Fruit fly (Drosophila melanogaster): Measurements from ENCODE around the gene Atg16.

Gene Atg16

DNA sequence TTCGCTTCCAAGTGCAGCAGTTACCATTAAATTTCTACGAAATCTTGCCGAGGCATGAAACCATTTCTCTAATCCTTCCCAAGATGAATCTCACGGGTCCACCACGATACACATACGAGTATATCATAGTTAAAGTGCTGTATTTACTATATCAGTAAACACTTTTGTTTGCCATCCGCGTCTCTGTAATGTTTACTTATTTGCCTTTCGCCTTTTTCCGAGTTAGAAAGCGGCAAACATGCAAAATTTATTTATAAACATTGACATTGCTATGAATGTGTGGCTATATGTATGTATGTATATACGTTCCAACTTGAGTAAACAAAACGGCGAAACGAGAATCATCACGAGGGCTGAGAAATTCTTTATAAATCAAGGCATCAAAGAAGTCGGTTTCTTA is 4.0 kb downstream of the Atg16 start:
- peak; percentile 84 for TF ChIP-seq fkh (GFP tag; optimal IDR thresholded peaks at IDR 0.05)
- TF ChIP-seq Eip78C (GFP tag) = peak; percentile 37
- no peak for TF ChIP-seq Lpt (GFP tag; optimal IDR thresholded peaks at IDR 0.05)

DNA sequence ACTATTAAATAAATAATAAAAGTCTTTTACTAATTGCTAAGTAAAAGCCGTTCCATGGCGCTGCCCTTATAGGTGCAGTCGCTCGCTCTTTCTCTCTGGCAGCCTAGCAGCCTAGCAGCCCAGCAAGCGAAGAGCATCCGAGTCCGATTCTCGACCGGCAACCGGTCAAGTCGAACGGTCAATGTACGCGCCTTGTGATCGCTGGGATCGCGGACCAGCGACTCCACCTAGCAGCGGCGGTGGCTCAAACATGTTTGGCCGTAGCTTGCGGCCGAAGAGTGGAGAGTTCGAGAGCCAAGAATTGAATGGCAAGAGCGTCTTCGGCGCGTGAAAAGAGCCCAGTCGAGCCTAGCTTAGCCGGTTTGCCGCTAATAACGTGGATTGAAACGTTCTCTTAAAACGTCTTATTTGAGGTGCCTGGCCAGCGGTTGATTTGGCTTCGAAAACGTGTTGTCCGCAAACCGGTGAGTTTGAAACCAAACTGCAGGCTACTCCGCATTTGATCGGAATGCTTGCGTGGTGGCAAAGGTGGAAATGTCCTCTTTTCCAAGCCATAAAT is 5.6 kb downstream of the Atg16 start:
- TF ChIP-seq CG8119 (GFP tag; IDR thresholded peaks at IDR 0.05) (peak; percentile 29; the same call in 1 of the 3 replicates), eg (GFP tag; IDR thresholded peaks at IDR 0.05) (no peak), Eip78C (GFP tag) (peak; percentile 26)

DNA sequence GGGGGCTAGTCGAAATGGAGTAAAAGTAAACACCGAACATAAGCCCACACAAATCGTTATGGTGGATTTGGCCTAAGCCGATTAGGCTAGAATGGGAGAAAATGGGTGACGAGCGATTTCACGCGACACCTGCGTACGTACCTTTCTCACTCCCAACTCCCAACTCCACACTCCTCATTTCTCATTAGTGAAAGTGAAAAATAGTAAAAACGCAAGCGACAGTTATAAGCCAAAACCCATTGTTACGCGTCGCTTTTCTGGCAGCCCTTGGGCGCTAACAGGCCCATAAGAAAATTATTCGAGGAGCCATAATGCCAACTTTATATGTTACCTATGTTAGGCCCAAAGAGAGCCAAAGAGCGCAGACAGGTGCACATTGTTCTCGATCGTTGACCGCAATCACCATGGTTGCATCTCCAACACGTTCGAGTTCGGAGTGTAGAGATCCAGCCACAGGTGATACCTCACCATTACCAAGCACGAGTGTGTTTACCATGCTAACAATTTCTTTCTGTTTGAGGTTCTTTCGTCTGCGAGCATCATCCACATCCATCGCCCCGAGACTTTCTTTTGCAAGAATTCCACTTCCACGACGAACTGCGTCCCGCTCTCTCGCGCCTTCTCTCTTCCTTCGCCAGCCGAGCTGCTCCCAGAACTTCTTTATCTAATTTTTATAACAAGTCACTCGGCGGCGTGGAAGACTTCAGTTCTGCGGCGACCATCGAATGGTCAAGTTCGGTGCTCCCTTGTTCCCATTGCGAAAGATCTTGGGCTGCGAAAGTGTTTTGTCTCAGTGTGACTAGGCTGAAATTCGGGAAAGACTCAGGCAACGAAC is 16.2 kb downstream of the Atg16 start, which contains the start of gene neo:
neo (plus strand) TSS at position 698 of the 835 bp plus-strand sequence.
- TF ChIP-seq CG32006 (GFP tag; optimal IDR thresholded peaks at IDR 0.05) = no peak
- no peak for TF ChIP-seq CG3919 (GFP tag; optimal IDR thresholded peaks at IDR 0.05)
- TF ChIP-seq fd59A (GFP tag; optimal IDR thresholded peaks at IDR 0.05) = no peak
- TF ChIP-seq Smox (GFP tag; optimal IDR thresholded peaks at IDR 0.05) = no peak
- no peak for TF ChIP-seq acj6 (GFP tag; optimal IDR thresholded peaks at IDR 0.05)
- no peak for TF ChIP-seq fkh (GFP tag; optimal IDR thresholded peaks at IDR 0.05)
- no peak for TF ChIP-seq CG6792 (GFP tag; optimal IDR thresholded peaks at IDR 0.05)
- no peak for TF ChIP-seq Sox14 (GFP tag; optimal IDR thresholded peaks at IDR 0.05)
- TF ChIP-seq CG6163 (GFP tag; IDR thresholded peaks at IDR 0.05) = 0 out of 3 replicates have a peak, but pooled peaks have one; percentile 15
- no peak for TF ChIP-seq CG8319 (GFP tag; optimal IDR thresholded peaks at IDR 0.05)
- no peak for TF ChIP-seq CG7368 (GFP tag; optimal IDR thresholded peaks at IDR 0.05)
- TF ChIP-seq eg (GFP tag; IDR thresholded peaks at IDR 0.05) = peak; percentile 31; the same call in 1 of the 3 replicates
- no peak for TF ChIP-seq CG34406 (GFP tag; optimal IDR thresholded peaks at IDR 0.05)
- no peak for TF ChIP-seq Hr38 (GFP tag; optimal IDR thresholded peaks at IDR 0.05)
- TF ChIP-seq Eip78C (GFP tag) = no peak
- TF ChIP-seq CG9139 (GFP tag; optimal IDR thresholded peaks at IDR 0.05) = no peak
- no peak for TF ChIP-seq CG16779 (tag; optimal IDR thresholded peaks at IDR 0.05)
- no peak for TF ChIP-seq Hr39 (GFP tag; optimal IDR thresholded peaks at IDR 0.05)
- TF ChIP-seq CG8632 (GFP tag; optimal IDR thresholded peaks at IDR 0.05) = no peak
- TF ChIP-seq CG10631 (GFP tag; optimal IDR thresholded peaks at IDR 0.05) = no peak
- TF ChIP-seq esn (GFP tag; optimal IDR thresholded peaks at IDR 0.05) = no peak
- no peak for TF ChIP-seq CG6808 (GFP tag; optimal IDR thresholded peaks at IDR 0.05)
- no peak for TF ChIP-seq cyc (GFP tag; optimal IDR thresholded peaks at IDR 0.05)
- TF ChIP-seq spab (GFP tag; optimal IDR thresholded peaks at IDR 0.05) = no peak
- peak; percentile 70 for TF ChIP-seq CG6854 (GFP tag; optimal IDR thresholded peaks at IDR 0.05)
- no peak for TF ChIP-seq Ets21C (GFP tag; optimal IDR thresholded peaks at IDR 0.05)

DNA sequence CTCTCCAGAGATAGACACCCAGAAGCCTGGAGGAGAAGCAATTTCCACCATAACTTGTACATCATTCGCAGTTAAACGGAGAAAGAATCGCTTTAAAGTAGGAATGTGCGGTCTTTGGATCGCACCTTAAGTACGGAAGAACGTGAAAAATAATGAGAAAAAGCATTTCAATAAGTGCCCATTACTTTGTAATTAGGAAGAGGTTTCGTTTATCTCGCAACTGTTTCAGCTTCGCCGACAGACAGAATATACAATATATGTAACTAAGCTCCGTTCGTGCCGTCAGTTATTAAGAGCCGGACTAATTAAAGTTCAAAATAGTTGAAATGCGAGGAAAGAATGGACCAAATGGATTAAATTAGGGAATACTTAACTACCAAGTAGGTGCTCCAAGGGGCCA is 17.2 kb downstream of the Atg16 start, which contains the start of gene CG7829:
CG7829 (minus strand) TSS at position 101 of the 400 bp plus-strand sequence.
- no peak for TF ChIP-seq CG6163 (GFP tag; IDR thresholded peaks at IDR 0.05)
- no peak for TF ChIP-seq CG32006 (GFP tag; optimal IDR thresholded peaks at IDR 0.05)
- no peak for TF ChIP-seq Eip78C (GFP tag)

DNA sequence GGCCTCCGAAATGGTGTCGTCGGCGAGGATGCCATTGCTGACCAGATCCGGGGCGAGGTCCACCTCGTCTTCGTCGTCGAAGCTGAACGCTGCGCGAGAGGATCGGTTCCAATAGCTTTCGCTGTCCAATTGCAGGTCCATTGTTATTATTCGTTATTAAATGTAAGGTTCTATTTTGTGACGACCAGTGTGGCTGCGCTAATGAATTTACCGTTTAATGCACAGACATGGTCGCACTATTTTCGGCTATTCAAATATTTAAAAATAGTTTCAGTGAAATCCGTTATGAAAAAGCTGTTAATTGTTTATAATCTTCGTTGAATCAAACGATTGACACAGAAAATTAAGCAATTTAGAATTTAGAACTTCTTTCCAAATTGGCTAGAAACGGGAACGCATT is 18.6 kb downstream of the Atg16 start, which contains the start of gene Vps16B:
Vps16B (minus strand) TSS at position 186 of the 400 bp plus-strand sequence.
- TF ChIP-seq pdm3 (GFP tag; optimal IDR thresholded peaks at IDR 0.05) = no peak
- no peak for TF ChIP-seq Hr4 (GFP tag; optimal IDR thresholded peaks at IDR 0.05)
- no peak for TF ChIP-seq CG6808 (GFP tag; optimal IDR thresholded peaks at IDR 0.05)
- TF ChIP-seq CG8319 (GFP tag; optimal IDR thresholded peaks at IDR 0.05) = no peak
